Fruit fly (Drosophila melanogaster): ENCODE data around the gene sov.

sov gene

dm6 chrX:6794190-6794589 is 38.1 kb downstream of the sov start (continued):
- TF ChIP-seq CG7368 (GFP tag; optimal IDR thresholded peaks at IDR 0.05), result peak; percentile 68
- peak; percentile 21 for TF ChIP-seq dsx (GFP tag; optimal IDR thresholded peaks at IDR 0.05; ENCODE audit: poor library complexity, severe bottlenecking)
- TF ChIP-seq Blimp-1 (GFP tag; optimal IDR thresholded peaks at IDR 0.05), result no peak
- peak; percentile 86 for TF ChIP-seq CG32006 (GFP tag; optimal IDR thresholded peaks at IDR 0.05)
- TF ChIP-seq CG8319 (GFP tag; optimal IDR thresholded peaks at IDR 0.05), result peak; percentile 37
- TF ChIP-seq CG15336 (GFP tag; IDR thresholded peaks at IDR 0.05), result peak; percentile 86
- peak; percentile 77 for TF ChIP-seq Lpt (GFP tag; optimal IDR thresholded peaks at IDR 0.05)
- peak; percentile 75 for TF ChIP-seq topi (GFP tag; optimal IDR thresholded peaks at IDR 0.05)
- TF ChIP-seq CG6163 (GFP tag; IDR thresholded peaks at IDR 0.05), result peak; percentile 91
- TF ChIP-seq CG3919 (GFP tag; optimal IDR thresholded peaks at IDR 0.05), result peak; percentile 80
- TF ChIP-seq CG6808 (GFP tag; optimal IDR thresholded peaks at IDR 0.05), result peak; percentile 45
- TF ChIP-seq CG9139 (GFP tag; optimal IDR thresholded peaks at IDR 0.05), result no peak
- peak; percentile 46 for TF ChIP-seq fd59A (GFP tag; optimal IDR thresholded peaks at IDR 0.05)
- TF ChIP-seq dac (GFP tag; optimal IDR thresholded peaks at IDR 0.05), result peak; percentile 77
- peak; percentile 51 for TF ChIP-seq Ets21C (GFP tag; optimal IDR thresholded peaks at IDR 0.05)
- peak; percentile 67 for TF ChIP-seq lz (GFP tag; optimal IDR thresholded peaks at IDR 0.05)
- TF ChIP-seq vri (GFP tag; optimal IDR thresholded peaks at IDR 0.05), result peak; percentile 33
- TF ChIP-seq CG10631 (GFP tag; optimal IDR thresholded peaks at IDR 0.05), result peak; percentile 55
- peak; percentile 18 for TF ChIP-seq CG16779 (tag; optimal IDR thresholded peaks at IDR 0.05)
- TF ChIP-seq CG8119 (GFP tag; IDR thresholded peaks at IDR 0.05), result peak; percentile 87
- TF ChIP-seq OdsH (GFP tag; optimal IDR thresholded peaks at IDR 0.05), result peak; percentile 77

dm6 chrX:6794826-6795225 is 38.7 kb downstream of the sov start:
- no peak for TF ChIP-seq spab (GFP tag; optimal IDR thresholded peaks at IDR 0.05)
- TF ChIP-seq CG31627 (GFP tag; optimal IDR thresholded peaks at IDR 0.05), result no peak
- TF ChIP-seq dac (GFP tag; optimal IDR thresholded peaks at IDR 0.05), result no peak
- TF ChIP-seq CG10669 (GFP tag; optimal IDR thresholded peaks at IDR 0.05), result peak; percentile 6
- no peak for TF ChIP-seq dsx (GFP tag; optimal IDR thresholded peaks at IDR 0.05; ENCODE audit: poor library complexity, severe bottlenecking)
- no peak for TF ChIP-seq Gug (GFP tag; IDR thresholded peaks at IDR 0.05)
- no peak for TF ChIP-seq CG9139 (GFP tag; optimal IDR thresholded peaks at IDR 0.05)
- peak; percentile 41 for TF ChIP-seq cyc (GFP tag; optimal IDR thresholded peaks at IDR 0.05)
- TF ChIP-seq Ets21C (GFP tag; optimal IDR thresholded peaks at IDR 0.05), result no peak
- TF ChIP-seq CG8319 (GFP tag; optimal IDR thresholded peaks at IDR 0.05), result no peak
- TF ChIP-seq fd85E (GFP tag; optimal IDR thresholded peaks at IDR 0.05), result no peak
- TF ChIP-seq Eip78C (GFP tag), result peak; percentile 12
- TF ChIP-seq CG6276 (GFP tag; optimal IDR thresholded peaks at IDR 0.05), result no peak
- no peak for TF ChIP-seq Hr39 (GFP tag; optimal IDR thresholded peaks at IDR 0.05)
- no peak for TF ChIP-seq vri (GFP tag; optimal IDR thresholded peaks at IDR 0.05)
- TF ChIP-seq CG11902 (GFP tag; optimal IDR thresholded peaks at IDR 0.05), result peak; percentile 38
- no peak for TF ChIP-seq Hr38 (GFP tag; optimal IDR thresholded peaks at IDR 0.05)
- TF ChIP-seq Blimp-1 (GFP tag; optimal IDR thresholded peaks at IDR 0.05), result no peak
- TF ChIP-seq CG6792 (GFP tag; optimal IDR thresholded peaks at IDR 0.05), result no peak
- TF ChIP-seq CG3032 (tag; optimal IDR thresholded peaks at IDR 0.05), result peak; percentile 24
- TF ChIP-seq achi (GFP tag; optimal IDR thresholded peaks at IDR 0.05), result no peak
- TF ChIP-seq Eip93F (GFP tag; optimal IDR thresholded peaks at IDR 0.05), result no peak
- TF ChIP-seq net (GFP tag; optimal IDR thresholded peaks at IDR 0.05), result no peak
- TF ChIP-seq svp (GFP tag), result peak; percentile 21
- no peak for TF ChIP-seq CG8632 (GFP tag; optimal IDR thresholded peaks at IDR 0.05)
- no peak for TF ChIP-seq Ets96B (tag; optimal IDR thresholded peaks at IDR 0.05)
- no peak for TF ChIP-seq CG11294 (GFP tag; IDR thresholded peaks at IDR 0.05)
- TF ChIP-seq topi (GFP tag; optimal IDR thresholded peaks at IDR 0.05), result peak; percentile 16
- peak; percentile 29 for TF ChIP-seq CG32006 (GFP tag; optimal IDR thresholded peaks at IDR 0.05)
- peak; percentile 12 for TF ChIP-seq lz (GFP tag; optimal IDR thresholded peaks at IDR 0.05)
- TF ChIP-seq eg (GFP tag; IDR thresholded peaks at IDR 0.05), result 0 out of 3 replicates have a peak, but pooled peaks have one; percentile 22
- no peak for TF ChIP-seq OdsH (GFP tag; optimal IDR thresholded peaks at IDR 0.05)
- TF ChIP-seq CG6163 (GFP tag; IDR thresholded peaks at IDR 0.05), result peak; percentile 37; the same call in 2 of the 3 replicates
- TF ChIP-seq Met (GFP tag; optimal IDR thresholded peaks at IDR 0.05), result peak; percentile 31
- TF ChIP-seq CG3919 (GFP tag; optimal IDR thresholded peaks at IDR 0.05), result peak; percentile 33

All from whole organism, prepupa.